Worm (Caenorhabditis elegans) whole organism, young adult: ENCODE data around the gene rpn-1.

Experiments
- B0035.1 ChIP-seq: sonication (generic microtip); optimal IDR thresholded peaks from 2 replicates; lab custom pipeline; 2016; ENCODE audit warnings: missing genetic modification characterization, mild to moderate bottlenecking, missing compliant biosample characterization, missing genotype, missing genetic modification reagents
- ceh-27 ChIP-seq: fragments of 200-800 bp; sonication (Bioruptor generic); optimal IDR thresholded peaks from 2 replicates; lab custom pipeline; 2018; ENCODE audit warnings: mild to moderate bottlenecking, missing genetic modification characterization, moderate library complexity, missing compliant biosample characterization
- gei-17 ChIP-seq: fragments of 200-800 bp; sonication (Bioruptor generic); optimal IDR thresholded peaks from 2 replicates; lab custom pipeline; 2018; ENCODE audit warnings: mild to moderate bottlenecking, missing genetic modification characterization, missing compliant biosample characterization
- hmg-20 ChIP-seq: fragments of 200-800 bp; sonication (Bioruptor generic); IDR thresholded peaks from 2 replicates; pipeline ENCODE4 v1.3.6; 2022; ENCODE audit warnings: missing genetic modification reagents, missing genetic modification characterization, missing compliant biosample characterization
- lag-1 ChIP-seq: fragments of 200-800 bp; sonication (Bioruptor generic); IDR thresholded peaks from 2 replicates; pipeline ENCODE4 v1.3.6; 2022; ENCODE audit warnings: missing genetic modification reagents, missing genetic modification characterization, missing compliant biosample characterization
- mxl-1 ChIP-seq: sonication (generic microtip); optimal IDR thresholded peaks from 2 replicates; lab custom pipeline; 2016; ENCODE audit warnings: missing genetic modification characterization, missing compliant biosample characterization
- pha-4 ChIP-seq: fragments of 150-350 bp; sonication (generic microtip); optimal IDR thresholded peaks from 2 replicates; lab custom pipeline; 2014; ENCODE audit warnings: missing biosample characterization, missing genetic modification reagents, missing genetic modification characterization
- snpc-4 ChIP-seq, 5 experiments: fragments of 150-350 bp in 1 of 5; sonication (generic microtip) in 4 of 5; optimal IDR thresholded peaks; 2 replicates each; lab custom pipeline; 2014 to 2018; ENCODE audit warnings: missing genetic modification characterization in 5 of 5, missing biosample characterization in 3 of 5, antibody characterized with exemption in 2 of 5, mild to moderate bottlenecking in 2 of 5, missing compliant biosample characterization in 2 of 5, missing genotype in 2 of 5, moderate library complexity in 2 of 5, missing genetic modification reagents in 1 of 5
- tbx-9 ChIP-seq: sonication (generic microtip); optimal IDR thresholded peaks from 2 replicates; lab custom pipeline; 2016; ENCODE audit warnings: borderline replicate concordance, missing genetic modification characterization, inconsistent platforms, missing compliant biosample characterization
- unc-130 ChIP-seq: sonication (generic microtip); optimal IDR thresholded peaks from 2 replicates; lab custom pipeline; 2016; ENCODE audit warnings: missing genetic modification reagents, missing genetic modification characterization, missing compliant biosample characterization

DNA sequence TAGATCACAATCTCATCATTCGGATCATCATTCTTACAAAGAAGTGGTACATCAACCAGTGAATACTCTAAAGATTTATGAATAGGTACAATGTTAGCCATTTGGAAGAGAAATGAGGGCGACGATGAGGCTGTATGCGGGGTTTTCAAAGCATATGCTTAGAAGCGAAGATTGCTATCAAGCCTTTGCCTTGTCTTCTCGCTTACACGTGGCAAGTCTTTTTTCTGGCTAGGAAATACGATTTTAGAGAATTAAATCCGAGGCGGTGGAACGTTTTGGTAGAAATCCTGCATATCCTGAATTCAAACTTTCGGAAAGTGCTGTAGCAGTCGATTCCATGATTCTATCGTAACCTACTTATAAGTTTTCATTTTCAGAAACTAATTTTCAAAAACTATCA is 10.3 kb upstream of the rpn-1 start, which contains the start of gene T22D1.18:
- no peak for TF ChIP-seq tbx-9 (tag; lab: Kevin White, UChicago)
- no peak for TF ChIP-seq pha-4 (tag; lab: Kevin White, UChicago)
- no peak for TF ChIP-seq snpc-4 (GFP tag; optimal IDR thresholded peaks at IDR 0.05; lab: Kevin White, UChicago)
- no peak for TF ChIP-seq snpc-4 (tag; optimal IDR thresholded peaks at IDR 0.05; lab: Kevin White, UChicago)
- no peak for TF ChIP-seq ceh-27 (GFP tag; lab: Kevin White, UChicago)
- no peak for TF ChIP-seq lag-1
- no peak for TF ChIP-seq mxl-1 (tag; lab: Kevin White, UChicago)
- TF ChIP-seq B0035.1 (tag; lab: Kevin White, UChicago): no peak
- TF ChIP-seq unc-130 (GFP tag; lab: Kevin White, UChicago): no peak
- no peak for TF ChIP-seq gei-17 (GFP tag; lab: Kevin White, UChicago)
- no peak for TF ChIP-seq hmg-20 (GFP tag; lab: Robert Waterston, UW)
